Worm (Caenorhabditis elegans): ENCODE results near the gene F55D10.4.

F55D10.4 gene

ce11 chrX:4706755-4707226 lies 13.7 kb downstream of the F55D10.4 start, which contains the start of gene dhhc-10:
dhhc-10 (plus strand) TSS chrX:4707176.
- TF ChIP-seq ham-2 (GFP tag; optimal IDR thresholded peaks at IDR 0.05) = no peak
- peak; percentile 62 for TF ChIP-seq cnd-1 (tag; optimal IDR thresholded peaks at IDR 0.05)
- TF ChIP-seq ceh-39 (tag; optimal IDR thresholded peaks at IDR 0.05) = peak; percentile 62
- TF ChIP-seq pha-4 (tag; optimal IDR thresholded peaks at IDR 0.05) = peak; percentile 84
- no peak for TF ChIP-seq nhr-28 (tag; optimal IDR thresholded peaks at IDR 0.05)
- TF ChIP-seq zip-8 (tag; optimal IDR thresholded peaks at IDR 0.05) = no peak
- TF ChIP-seq ces-1 (GFP tag; optimal IDR thresholded peaks at IDR 0.05) = peak; percentile 92
- TF ChIP-seq bed-3 (GFP tag; optimal IDR thresholded peaks at IDR 0.05) = no peak
- no peak for TF ChIP-seq elt-3 (tag; optimal IDR thresholded peaks at IDR 0.05)
- peak; percentile 78 for TF ChIP-seq hlh-1 (tag; optimal IDR thresholded peaks at IDR 0.05)
- TF ChIP-seq blmp-1 (tag; optimal IDR thresholded peaks at IDR 0.05) = no peak
- TF ChIP-seq tbx-8 (GFP tag; optimal IDR thresholded peaks at IDR 0.05) = no peak
- TF ChIP-seq unc-39 (tag; optimal IDR thresholded peaks at IDR 0.05) = no peak
- TF ChIP-seq mls-2 (tag; optimal IDR thresholded peaks at IDR 0.05) = peak; percentile 31
- TF ChIP-seq mep-1 (tag; optimal IDR thresholded peaks at IDR 0.05) = peak; percentile 29
- TF ChIP-seq nhr-237 (tag; optimal IDR thresholded peaks at IDR 0.05) = no peak
- no peak for TF ChIP-seq elt-1 (tag; optimal IDR thresholded peaks at IDR 0.05; ENCODE audit: borderline replicate concordance, insufficient read depth)
- TF ChIP-seq ztf-11 (tag; optimal IDR thresholded peaks at IDR 0.05) = peak; percentile 29
- TF ChIP-seq snpc-4 (tag; optimal IDR thresholded peaks at IDR 0.05) = no peak
- TF ChIP-seq unc-62 (GFP tag; optimal IDR thresholded peaks at IDR 0.05) = peak; percentile 71
- no peak for TF ChIP-seq sem-2 (GFP tag; optimal IDR thresholded peaks at IDR 0.05)
- TF ChIP-seq flh-1 (GFP tag; optimal IDR thresholded peaks at IDR 0.05) = no peak
- TF ChIP-seq ceh-43 (GFP tag; optimal IDR thresholded peaks at IDR 0.05) = no peak
- TF ChIP-seq nhr-12 (tag; optimal IDR thresholded peaks at IDR 0.05) = no peak
- TF ChIP-seq sptf-1 (tag; optimal IDR thresholded peaks at IDR 0.05) = peak; percentile 17
- TF ChIP-seq lin-13 (tag; optimal IDR thresholded peaks at IDR 0.05) = no peak
- TF ChIP-seq ceh-83 (GFP tag; optimal IDR thresholded peaks at IDR 0.05) = no peak
- TF ChIP-seq M03D4.4 (tag; optimal IDR thresholded peaks at IDR 0.05) = peak; percentile 20
- TF ChIP-seq nhr-76 (tag; optimal IDR thresholded peaks at IDR 0.05) = no peak
- peak; percentile 70 for TF ChIP-seq nhr-2 (tag; optimal IDR thresholded peaks at IDR 0.05)
- TF ChIP-seq lsy-2 (tag; optimal IDR thresholded peaks at IDR 0.05) = peak; percentile 36
- peak; percentile 61 for TF ChIP-seq lin-32 (GFP tag; optimal IDR thresholded peaks at IDR 0.05)
- peak; percentile 14 for TF ChIP-seq unc-120 (tag; optimal IDR thresholded peaks at IDR 0.05; ENCODE audit: poor library complexity, severe bottlenecking)
- no peak for TF ChIP-seq drap-1 (GFP tag; optimal IDR thresholded peaks at IDR 0.05)
- no peak for TF ChIP-seq mab-5 (tag; optimal IDR thresholded peaks at IDR 0.05)

ce11 chrX:4705666-4706065 lies 14.8 kb downstream of the F55D10.4 start:
- TF ChIP-seq ham-2 (GFP tag; optimal IDR thresholded peaks at IDR 0.05) (no peak), nhr-2 (tag; optimal IDR thresholded peaks at IDR 0.05) (no peak), ces-1 (GFP tag; optimal IDR thresholded peaks at IDR 0.05) (no peak), nhr-12 (tag; optimal IDR thresholded peaks at IDR 0.05) (no peak), elt-1 (tag; optimal IDR thresholded peaks at IDR 0.05; ENCODE audit: borderline replicate concordance, insufficient read depth) (no peak), unc-39 (tag; optimal IDR thresholded peaks at IDR 0.05) (no peak), zip-8 (tag; optimal IDR thresholded peaks at IDR 0.05) (no peak), ceh-39 (tag; optimal IDR thresholded peaks at IDR 0.05) (no peak), lin-32 (GFP tag; optimal IDR thresholded peaks at IDR 0.05) (no peak), snpc-4 (tag; optimal IDR thresholded peaks at IDR 0.05) (no peak), mls-2 (tag; optimal IDR thresholded peaks at IDR 0.05) (no peak), lin-13 (tag; optimal IDR thresholded peaks at IDR 0.05) (no peak), nhr-237 (tag; optimal IDR thresholded peaks at IDR 0.05) (no peak), hlh-1 (tag; optimal IDR thresholded peaks at IDR 0.05) (no peak), cnd-1 (tag; optimal IDR thresholded peaks at IDR 0.05) (no peak)

ce11 chrX:4704877-4705276 lies 15.6 kb downstream of the F55D10.4 start, which contains the start of gene aqp-8:
aqp-8 (minus strand) TSS chrX:4704977.
- TF ChIP-seq snpc-4 (tag; optimal IDR thresholded peaks at IDR 0.05) (no peak), ham-2 (GFP tag; optimal IDR thresholded peaks at IDR 0.05) (no peak), lsy-2 (tag; optimal IDR thresholded peaks at IDR 0.05) (no peak), sptf-1 (tag; optimal IDR thresholded peaks at IDR 0.05) (no peak), ces-1 (GFP tag; optimal IDR thresholded peaks at IDR 0.05) (no peak)

Measured in whole organism, mixed stage, embryonic.